2 fruit fly cellular contexts compared by ENCODE assay signal in genomic region chrX:1270655-1271054, dm6.
TF ChIP-seq lines count a peak whose summit lies in the region.

No protein-coding gene starts in this region.

TF ChIP-seq in whole organism, embryonic, 481 proteins besides CTCF, POLR2A, EP300 and RAD21 (continued from another document and continues in another):
- TF ChIP-seq dmrt11E (tag; optimal IDR thresholded peaks at IDR 0.05; lab: Kevin White, UChicago) = no peak
- TF ChIP-seq zfh2 (GFP tag; optimal IDR thresholded peaks at IDR 0.05; lab: Kevin White, UChicago) = peak; percentile 44
- TF ChIP-seq CG13123 (GFP tag; optimal IDR thresholded peaks at IDR 0.05; lab: Kevin White, UChicago) = no peak
- TF ChIP-seq CG13624 (GFP tag; optimal IDR thresholded peaks at IDR 0.05; lab: Kevin White, UChicago) = peak; percentile 6
- TF ChIP-seq jumu (GFP tag; optimal IDR thresholded peaks at IDR 0.05; lab: Kevin White, UChicago) = no peak
- no peak for TF ChIP-seq HmgZ (tag; optimal IDR thresholded peaks at IDR 0.05; lab: Kevin White, UChicago)
- TF ChIP-seq CG15011 (GFP tag; optimal IDR thresholded peaks at IDR 0.05; lab: Kevin White, UChicago) = peak; percentile 42
- no peak for TF ChIP-seq CG43689 (GFP tag; IDR thresholded peaks at IDR 0.05; lab: Robert Waterston, UW)
- TF ChIP-seq rib (GFP tag; IDR thresholded peaks at IDR 0.05; lab: Robert Waterston, UW) = no peak
- no peak for TF ChIP-seq CG30431 (GFP tag; optimal IDR thresholded peaks at IDR 0.05; lab: Kevin White, UChicago)
- TF ChIP-seq CoRest (tag; optimal IDR thresholded peaks at IDR 0.05; lab: Kevin White, UChicago) = peak; percentile 67
- TF ChIP-seq aop (GFP tag; IDR thresholded peaks at IDR 0.05; lab: Robert Waterston, UW) = no peak
- peak; percentile 43 for TF ChIP-seq cwo (GFP tag; optimal IDR thresholded peaks at IDR 0.05; lab: Kevin White, UChicago)
- TF ChIP-seq Max (GFP tag; optimal IDR thresholded peaks at IDR 0.05; lab: Kevin White, UChicago) = no peak
- TF ChIP-seq disco-r (GFP tag; optimal IDR thresholded peaks at IDR 0.05; lab: Kevin White, UChicago) = no peak
- TF ChIP-seq trem (tag; optimal IDR thresholded peaks at IDR 0.05; lab: Kevin White, UChicago) = peak; percentile 9
- TF ChIP-seq CG3726 (GFP tag; IDR thresholded peaks at IDR 0.05; lab: Robert Waterston, UW) = no peak
- peak; percentile 8 for TF ChIP-seq CG7786 (GFP tag; optimal IDR thresholded peaks at IDR 0.05; lab: Kevin White, UChicago)
- TF ChIP-seq sima (GFP tag; optimal IDR thresholded peaks at IDR 0.05; lab: Kevin White, UChicago) = no peak
- no peak for TF ChIP-seq Stat92E (GFP tag; optimal IDR thresholded peaks at IDR 0.05; lab: Kevin White, UChicago)
- 0 out of 3 replicates have a peak, but pooled peaks have one; percentile 35 for TF ChIP-seq so (GFP tag; IDR thresholded peaks at IDR 0.05; lab: Robert Waterston, UW)
- no peak for TF ChIP-seq chif (GFP tag; optimal IDR thresholded peaks at IDR 0.05; lab: Kevin White, UChicago)
- TF ChIP-seq NFAT (GFP tag; IDR thresholded peaks at IDR 0.05; lab: Robert Waterston, UW) = peak; percentile 36; the same call in 1 of the 2 replicates
- peak; percentile 49 for TF ChIP-seq CG13775 (GFP tag; optimal IDR thresholded peaks at IDR 0.05; lab: Kevin White, UChicago)
- no peak for TF ChIP-seq fru (optimal IDR thresholded peaks at IDR 0.05; lab: Kevin White, UChicago)
- TF ChIP-seq CG2678 (tag; optimal IDR thresholded peaks at IDR 0.05; lab: Kevin White, UChicago) = peak; percentile 77
- peak; percentile 37 for TF ChIP-seq H2.0 (GFP tag; IDR thresholded peaks at IDR 0.05; lab: Robert Waterston, UW)
- no peak for TF ChIP-seq sna (GFP tag; IDR thresholded peaks at IDR 0.05; lab: Robert Waterston, UW; ENCODE audit: partially characterized antibody)
- no peak for TF ChIP-seq Rx (GFP tag; IDR thresholded peaks at IDR 0.05; lab: Robert Waterston, UW)
- peak; percentile 31 for TF ChIP-seq CG18619 (GFP tag; optimal IDR thresholded peaks at IDR 0.05; lab: Kevin White, UChicago)
- TF ChIP-seq Ravus (GFP tag; IDR thresholded peaks at IDR 0.05; lab: Robert Waterston, UW) = no peak
- TF ChIP-seq lov (optimal IDR thresholded peaks at IDR 0.05; lab: Kevin White, UChicago) = no peak
- no peak for TF ChIP-seq lov (GFP tag; IDR thresholded peaks at IDR 0.05; lab: Robert Waterston, UW)
- TF ChIP-seq wor (GFP tag; IDR thresholded peaks at IDR 0.05; lab: Robert Waterston, UW) = no peak
- peak; percentile 12 for TF ChIP-seq CG6683 (GFP tag; optimal IDR thresholded peaks at IDR 0.05; lab: Kevin White, UChicago)
- peak; percentile 1 for TF ChIP-seq ind (GFP tag; optimal IDR thresholded peaks at IDR 0.05; lab: Kevin White, UChicago)
- TF ChIP-seq CG30403 (GFP tag; optimal IDR thresholded peaks at IDR 0.05; lab: Kevin White, UChicago) = peak; percentile 20
- TF ChIP-seq klu (GFP tag; IDR thresholded peaks at IDR 0.05; lab: Robert Waterston, UW) = no peak
- peak; percentile 21 for TF ChIP-seq Atf3 (GFP tag; optimal IDR thresholded peaks at IDR 0.05; lab: Kevin White, UChicago)
- TF ChIP-seq danr (GFP tag; IDR thresholded peaks at IDR 0.05; lab: Robert Waterston, UW) = no peak
- no peak for TF ChIP-seq CG10366 (GFP tag; IDR thresholded peaks at IDR 0.05; lab: Robert Waterston, UW)
- peak; percentile 60 for TF ChIP-seq CG2712 (tag; optimal IDR thresholded peaks at IDR 0.05; lab: Kevin White, UChicago)
- 0 out of 3 replicates have a peak, but pooled peaks have one; percentile 21 for TF ChIP-seq otp (GFP tag; IDR thresholded peaks at IDR 0.05; lab: Robert Waterston, UW)
- peak; percentile 41 for TF ChIP-seq Ssrp (tag; optimal IDR thresholded peaks at IDR 0.05; lab: Kevin White, UChicago)
- TF ChIP-seq h (optimal IDR thresholded peaks at IDR 0.05; lab: Kevin White, UChicago) = no peak
- TF ChIP-seq CG5245 (GFP tag; optimal IDR thresholded peaks at IDR 0.05; lab: Kevin White, UChicago) = no peak
- peak; percentile 7 to 50 for TF ChIP-seq Hr51 (GFP tag; optimal IDR thresholded peaks at IDR 0.05; lab: Kevin White, UChicago)
- TF ChIP-seq phol (tag; optimal IDR thresholded peaks at IDR 0.05; lab: Kevin White, UChicago) = peak; percentile 26
- peak; percentile 1 for TF ChIP-seq HHEX (GFP tag; optimal IDR thresholded peaks at IDR 0.05; lab: Kevin White, UChicago)
- no peak for TF ChIP-seq nau (GFP tag; optimal IDR thresholded peaks at IDR 0.05; lab: Kevin White, UChicago)
- TF ChIP-seq Meics (GFP tag; optimal IDR thresholded peaks at IDR 0.05; lab: Kevin White, UChicago) = peak; percentile 72
- TF ChIP-seq HmgD (GFP tag; optimal IDR thresholded peaks at IDR 0.05; lab: Kevin White, UChicago) = no peak
- TF ChIP-seq CG7963 (GFP tag; IDR thresholded peaks at IDR 0.05; lab: Robert Waterston, UW; ENCODE audit: partially characterized antibody) = no peak
- TF ChIP-seq CG6689 (GFP tag; IDR thresholded peaks at IDR 0.05; lab: Robert Waterston, UW) = peak; percentile 51; the same call in 1 of the 2 replicates
- peak; percentile 54 for TF ChIP-seq CG17361 (GFP tag; IDR thresholded peaks at IDR 0.05; lab: Robert Waterston, UW)
- TF ChIP-seq Nf-YA (GFP tag; IDR thresholded peaks at IDR 0.05; lab: Robert Waterston, UW) = no peak
- TF ChIP-seq gro (GFP tag; optimal IDR thresholded peaks at IDR 0.05; lab: Kevin White, UChicago) = no peak
- no peak for TF ChIP-seq Oaz (GFP tag; IDR thresholded peaks at IDR 0.05; lab: Robert Waterston, UW)
- TF ChIP-seq CG6813 (GFP tag; optimal IDR thresholded peaks at IDR 0.05; lab: Kevin White, UChicago) = peak; percentile 10
- peak; percentile 17; the same call in 1 of the 2 replicates for TF ChIP-seq MBD-R2 (GFP tag; IDR thresholded peaks at IDR 0.05; lab: Robert Waterston, UW)
- no peak for TF ChIP-seq hb (GFP tag; IDR thresholded peaks at IDR 0.05; lab: Robert Waterston, UW; ENCODE audit: partially characterized antibody)
- TF ChIP-seq chn (GFP tag; optimal IDR thresholded peaks at IDR 0.05; lab: Kevin White, UChicago) = no peak
- no peak for TF ChIP-seq dpn (GFP tag; optimal IDR thresholded peaks at IDR 0.05; lab: Kevin White, UChicago)
- TF ChIP-seq stc (GFP tag; IDR thresholded peaks at IDR 0.05; lab: Robert Waterston, UW) = no peak
- peak; percentile 20 for TF ChIP-seq CG15514 (GFP tag; optimal IDR thresholded peaks at IDR 0.05; lab: Kevin White, UChicago)
- TF ChIP-seq CG7839 (tag; optimal IDR thresholded peaks at IDR 0.05; lab: Kevin White, UChicago) = peak; percentile 70
- TF ChIP-seq wdn (GFP tag; IDR thresholded peaks at IDR 0.05; lab: Robert Waterston, UW) = no peak
- no peak for TF ChIP-seq Sry-β (GFP tag; optimal IDR thresholded peaks at IDR 0.05; lab: Kevin White, UChicago)

TF ChIP-seq in whole organism, prepupa, 60 proteins besides CTCF, POLR2A, EP300 and RAD21 (continued from another document):
- TF ChIP-seq CG6276 (GFP tag; optimal IDR thresholded peaks at IDR 0.05; lab: Kevin White, UChicago) (peak; percentile 30), CG1621 (tag; optimal IDR thresholded peaks at IDR 0.05; lab: Kevin White, UChicago) (no peak), Met (GFP tag; optimal IDR thresholded peaks at IDR 0.05; lab: Kevin White, UChicago) (peak; percentile 70), dac (GFP tag; optimal IDR thresholded peaks at IDR 0.05; lab: Kevin White, UChicago) (no peak), spab (GFP tag; optimal IDR thresholded peaks at IDR 0.05; lab: Kevin White, UChicago) (no peak), achi (GFP tag; optimal IDR thresholded peaks at IDR 0.05; lab: Kevin White, UChicago) (peak; percentile 8), cyc (GFP tag; optimal IDR thresholded peaks at IDR 0.05; lab: Kevin White, UChicago) (peak; percentile 26), CG11762 (GFP tag; optimal IDR thresholded peaks at IDR 0.05; lab: Kevin White, UChicago; ENCODE audit: insufficient read depth) (no peak), salr (GFP tag; optimal IDR thresholded peaks at IDR 0.05; lab: Kevin White, UChicago) (no peak), Sox15 (GFP tag; optimal IDR thresholded peaks at IDR 0.05; lab: Kevin White, UChicago) (no peak), Eip75B (GFP tag; optimal IDR thresholded peaks at IDR 0.05; lab: Kevin White, UChicago) (peak; percentile 11), Eip93F (GFP tag; optimal IDR thresholded peaks at IDR 0.05; lab: Kevin White, UChicago) (no peak), Sox102F (GFP tag; optimal IDR thresholded peaks at IDR 0.05; lab: Kevin White, UChicago) (peak; percentile 50), CG15336 (GFP tag; IDR thresholded peaks at IDR 0.05; lab: Robert Waterston, UW) (peak; percentile 41; the same call in 1 of the 2 replicates), CG8319 (GFP tag; optimal IDR thresholded peaks at IDR 0.05; lab: Kevin White, UChicago) (no peak), esn (GFP tag; optimal IDR thresholded peaks at IDR 0.05; lab: Kevin White, UChicago) (peak; percentile 52), CG3919 (GFP tag; optimal IDR thresholded peaks at IDR 0.05; lab: Kevin White, UChicago) (no peak), fkh (GFP tag; optimal IDR thresholded peaks at IDR 0.05; lab: Kevin White, UChicago) (peak; percentile 24), CG31627 (GFP tag; optimal IDR thresholded peaks at IDR 0.05; lab: Kevin White, UChicago) (peak; percentile 45), fd59A (GFP tag; optimal IDR thresholded peaks at IDR 0.05; lab: Kevin White, UChicago) (no peak)
